Fruit fly (Drosophila melanogaster) whole organism, embryonic: ENCODE measurements around the gene dod.

Experiments
- Atf-2 ChIP-seq: fragments of 200-800 bp; sonication (Bioruptor generic); optimal IDR thresholded peaks from 2 replicates; lab custom pipeline; 2016; ENCODE audit warnings: missing biosample characterization, missing genetic modification characterization
- Blimp-1 ChIP-seq: fragments of 200-800 bp; sonication (Bioruptor generic); optimal IDR thresholded peaks from 3 replicates; lab custom pipeline; 2018; ENCODE audit warnings: missing biosample characterization, missing genetic modification characterization, mild to moderate bottlenecking, moderate library complexity, missing genetic modification reagents
- CG10431 ChIP-seq: fragments of 200-800 bp; sonication (Bioruptor generic); optimal IDR thresholded peaks from 3 replicates; lab custom pipeline; 2018; ENCODE audit warnings: missing biosample characterization, mild to moderate bottlenecking, missing genetic modification characterization
- CG11247 ChIP-seq: fragments of 200-800 bp; sonication (Bioruptor generic); IDR thresholded peaks from 2 replicates; pipeline ENCODE4 v1.3.6; 2022; ENCODE audit warnings: missing biosample characterization, missing genetic modification characterization
- CG12744 ChIP-seq: fragments of 200-800 bp; sonication (Bioruptor generic); optimal IDR thresholded peaks from 2 replicates; lab custom pipeline; 2016; ENCODE audit warnings: missing biosample characterization, missing genetic modification characterization
- CG13624 ChIP-seq: fragments of 200-800 bp; sonication (Bioruptor generic); optimal IDR thresholded peaks from 2 replicates; lab custom pipeline; 2016; ENCODE audit warnings: missing biosample characterization, missing genetic modification characterization
- CG14710 ChIP-seq: fragments of 200-800 bp; sonication (Bioruptor generic); optimal IDR thresholded peaks from 3 replicates; lab custom pipeline; 2019; ENCODE audit warnings: missing biosample characterization, mild to moderate bottlenecking, missing genetic modification characterization, moderate library complexity
- CG15073 ChIP-seq: fragments of 200-800 bp; sonication (Bioruptor generic); optimal IDR thresholded peaks from 2 replicates; lab custom pipeline; 2016; ENCODE audit warnings: missing biosample characterization, missing genetic modification characterization
- CG16863 ChIP-seq: fragments of 200-800 bp; sonication (Bioruptor generic); optimal IDR thresholded peaks from 3 replicates; lab custom pipeline; 2016; ENCODE audit warnings: missing biosample characterization, missing genetic modification characterization
- CG18599 ChIP-seq: fragments of 200-800 bp; sonication (Bioruptor generic); optimal IDR thresholded peaks from 3 replicates; lab custom pipeline; 2017; ENCODE audit warnings: missing biosample characterization, missing genetic modification characterization, mild to moderate bottlenecking, moderate library complexity, missing genetic modification reagents
- CG2199 ChIP-seq: fragments of 200-800 bp; sonication (Bioruptor generic); IDR thresholded peaks from 3 replicates; pipeline ENCODE4 v1.3.6; 2022; ENCODE audit warnings: missing biosample characterization, missing genetic modification characterization
- CG3281 ChIP-seq: fragments of 200-800 bp; sonication (Bioruptor generic); optimal IDR thresholded peaks from 3 replicates; lab custom pipeline; 2017; ENCODE audit warnings: missing biosample characterization, mild to moderate bottlenecking, missing genetic modification characterization
- CG33557 ChIP-seq: fragments of 200-800 bp; sonication (Bioruptor generic); optimal IDR thresholded peaks from 2 replicates; lab custom pipeline; 2019; ENCODE audit warnings: missing biosample characterization, mild to moderate bottlenecking, missing genetic modification characterization, moderate library complexity
- CG3838 ChIP-seq: fragments of 200-800 bp; sonication (Bioruptor generic); optimal IDR thresholded peaks from 3 replicates; lab custom pipeline; 2016; ENCODE audit warnings: missing biosample characterization, missing genetic modification characterization
- CG42726 ChIP-seq: fragments of 200-800 bp; sonication (Bioruptor generic); IDR thresholded peaks from 2 replicates; pipeline ENCODE4 v1.3.6; 2022; ENCODE audit warnings: missing biosample characterization, missing genetic modification characterization; ENCODE audit not compliant: partially characterized antibody
- CG6254 ChIP-seq: fragments of 200-800 bp; sonication (Bioruptor generic); optimal IDR thresholded peaks from 3 replicates; lab custom pipeline; 2017; ENCODE audit warnings: mild to moderate bottlenecking, missing biosample characterization, missing genetic modification reagents, missing genetic modification characterization
- CG6654 ChIP-seq: fragments of 200-800 bp; sonication (Bioruptor generic); optimal IDR thresholded peaks from 2 replicates; lab custom pipeline; 2017; ENCODE audit warnings: missing biosample characterization, mild to moderate bottlenecking, missing genetic modification characterization
- CG8359 ChIP-seq: fragments of 200-800 bp; sonication (Bioruptor generic); optimal IDR thresholded peaks from 2 replicates; lab custom pipeline; 2017; ENCODE audit warnings: missing biosample characterization, mild to moderate bottlenecking, missing genetic modification characterization, borderline replicate concordance
- CG9437 ChIP-seq: fragments of 200-800 bp; sonication (Bioruptor generic); optimal IDR thresholded peaks from 2 replicates; lab custom pipeline; 2018; ENCODE audit warnings: missing biosample characterization, mild to moderate bottlenecking, missing genetic modification characterization
- Dbx ChIP-seq: fragments of 200-800 bp; sonication (Bioruptor generic); IDR thresholded peaks from 3 replicates; pipeline ENCODE4 v1.3.6; 2022; ENCODE audit warnings: missing biosample characterization, missing genetic modification characterization
- HLHmδ ChIP-seq: fragments of 200-800 bp; sonication (Bioruptor generic); optimal IDR thresholded peaks from 2 replicates; lab custom pipeline; 2018; ENCODE audit warnings: missing biosample characterization, mild to moderate bottlenecking, missing genetic modification characterization, moderate library complexity
- HmgZ ChIP-seq: fragments of 200-800 bp; sonication (Bioruptor generic); optimal IDR thresholded peaks from 2 replicates; lab custom pipeline; 2018; ENCODE audit warnings: missing biosample characterization, mild to moderate bottlenecking, missing genetic modification characterization
- Nf-YA ChIP-seq: fragments of 200-800 bp; sonication (Bioruptor generic); IDR thresholded peaks from 2 replicates; pipeline ENCODE4 v1.3.6; 2022; ENCODE audit warnings: missing biosample characterization, missing genetic modification characterization
- Opbp ChIP-seq: fragments of 200-800 bp; sonication (Bioruptor generic); IDR thresholded peaks from 3 replicates; pipeline ENCODE4 v1.3.6; 2022; ENCODE audit warnings: missing biosample characterization, missing genetic modification characterization; ENCODE audit not compliant: partially characterized antibody
- Rfx ChIP-seq: fragments of 200-800 bp; sonication (Bioruptor generic); IDR thresholded peaks from 2 replicates; pipeline ENCODE4 v1.3.6; 2022; ENCODE audit warnings: missing biosample characterization, missing genetic modification characterization
- Sox102F ChIP-seq: fragments of 200-800 bp; sonication (Bioruptor generic); optimal IDR thresholded peaks from 2 replicates; lab custom pipeline; 2018; ENCODE audit warnings: missing biosample characterization, mild to moderate bottlenecking, missing genetic modification characterization, moderate library complexity
- Sry-β ChIP-seq: fragments of 200-800 bp; sonication (Bioruptor generic); optimal IDR thresholded peaks from 2 replicates; lab custom pipeline; 2018; ENCODE audit warnings: missing biosample characterization, mild to moderate bottlenecking, missing genetic modification characterization, moderate library complexity
- Stat92E ChIP-seq, 3 experiments: fragments of >200 bp in 2 of 3; fragments of 200-800 bp in 1 of 3; sonication (Bioruptor generic) in 1 of 3; optimal IDR thresholded peaks; 2 replicates each; lab custom pipeline; 2017 to 2019; ENCODE audit warnings: missing biosample characterization in 3 of 3, missing genetic modification characterization in 3 of 3, mild to moderate bottlenecking in 1 of 3, moderate library complexity in 1 of 3
- az2 ChIP-seq: fragments of 200-800 bp; sonication (Bioruptor generic); optimal IDR thresholded peaks from 3 replicates; lab custom pipeline; 2016; ENCODE audit warnings: missing biosample characterization, missing genetic modification characterization
- chinmo ChIP-seq: fragments of 200-800 bp; sonication (Bioruptor generic); IDR thresholded peaks from 4 replicates; pipeline ENCODE4 v1.3.6; 2022; ENCODE audit warnings: missing biosample characterization, missing genetic modification characterization; ENCODE audit not compliant: partially characterized antibody
- croc ChIP-seq: fragments of 200-800 bp; sonication (Bioruptor generic); conservative IDR thresholded peaks from 3 replicates; pipeline ENCODE4 v1.3.6; 2022; ENCODE audit warnings: missing biosample characterization, missing genetic modification characterization
- dysf ChIP-seq: fragments of 200-800 bp; sonication (Bioruptor generic); IDR thresholded peaks from 3 replicates; pipeline ENCODE4 v1.3.6; 2022; ENCODE audit warnings: missing biosample characterization, missing genetic modification characterization
- fru ChIP-seq: fragments of >200 bp; optimal IDR thresholded peaks from 2 replicates; lab custom pipeline; 2017
- ftz-f1 ChIP-seq: fragments of 200-800 bp; sonication (Bioruptor generic); optimal IDR thresholded peaks from 2 replicates; lab custom pipeline; 2016; ENCODE audit warnings: missing biosample characterization, missing genetic modification characterization
- gce ChIP-seq: fragments of 200-800 bp; sonication (Bioruptor generic); IDR thresholded peaks from 3 replicates; pipeline ENCODE4 v1.3.6; 2022; ENCODE audit warnings: missing biosample characterization, missing genetic modification characterization
- grau ChIP-seq: fragments of 200-800 bp; optimal IDR thresholded peaks from 3 replicates; lab custom pipeline; 2019; ENCODE audit warnings: missing biosample characterization, mild to moderate bottlenecking, missing genetic modification characterization, moderate library complexity
- grn ChIP-seq: fragments of 200-800 bp; sonication (Bioruptor generic); optimal IDR thresholded peaks from 3 replicates; lab custom pipeline; 2017; ENCODE audit warnings: missing biosample characterization, missing genetic modification characterization
- gro ChIP-seq: fragments of 200-800 bp; sonication (Bioruptor generic); optimal IDR thresholded peaks from 2 replicates; lab custom pipeline; 2016; ENCODE audit warnings: missing biosample characterization, missing genetic modification characterization
- ham ChIP-seq: fragments of 200-800 bp; sonication (Bioruptor generic); IDR thresholded peaks from 2 replicates; pipeline ENCODE4 v1.3.6; 2022; ENCODE audit warnings: missing biosample characterization, missing genetic modification characterization
- jumu ChIP-seq: fragments of 200-800 bp; sonication (Bioruptor generic); optimal IDR thresholded peaks from 3 replicates; lab custom pipeline; 2016; ENCODE audit warnings: missing biosample characterization, missing genetic modification characterization
- klu ChIP-seq: fragments of 200-800 bp; sonication (Bioruptor generic); IDR thresholded peaks from 2 replicates; pipeline ENCODE4 v1.3.6; 2022; ENCODE audit warnings: missing biosample characterization, missing genetic modification characterization
- mam ChIP-seq: fragments of 200-800 bp; sonication (Bioruptor generic); optimal IDR thresholded peaks from 3 replicates; lab custom pipeline; 2016; ENCODE audit warnings: missing biosample characterization, missing genetic modification characterization
- org-1 ChIP-seq: fragments of 200-800 bp; sonication (Bioruptor generic); optimal IDR thresholded peaks from 2 replicates; lab custom pipeline; 2017; ENCODE audit warnings: missing biosample characterization, missing genetic modification characterization
- psq ChIP-seq: fragments of 200-800 bp; sonication (Bioruptor generic); optimal IDR thresholded peaks from 2 replicates; lab custom pipeline; 2017; ENCODE audit warnings: missing biosample characterization, missing genetic modification characterization
- schlank ChIP-seq: fragments of 200-800 bp; sonication (Bioruptor generic); optimal IDR thresholded peaks from 2 replicates; lab custom pipeline; 2018; ENCODE audit warnings: missing biosample characterization, mild to moderate bottlenecking, missing genetic modification characterization
- scrt ChIP-seq: fragments of 200-800 bp; sonication (Bioruptor generic); optimal IDR thresholded peaks from 2 replicates; lab custom pipeline; 2018; ENCODE audit warnings: missing biosample characterization, mild to moderate bottlenecking, missing genetic modification characterization, moderate library complexity
- sens ChIP-seq: fragments of 200-800 bp; sonication (Bioruptor generic); peaks from one replicate; lab custom pipeline; 2016; ENCODE audit warnings: missing biosample characterization, missing genetic modification characterization
- shn ChIP-seq: fragments of 200-800 bp; sonication (Bioruptor generic); optimal IDR thresholded peaks from 3 replicates; lab custom pipeline; 2016; ENCODE audit warnings: missing biosample characterization, missing genetic modification characterization
- stwl ChIP-seq: fragments of 200-800 bp; sonication (Bioruptor generic); optimal IDR thresholded peaks from 3 replicates; lab custom pipeline; 2018; ENCODE audit warnings: missing biosample characterization, mild to moderate bottlenecking, missing genetic modification characterization, moderate library complexity

dod gene

dm6 chrX:21306485-21307142 lies 38.5 kb upstream of the dod start, which contains the start of gene Abca3 (continued):
- TF ChIP-seq jumu, result peak; percentile 23
- no peak for TF ChIP-seq CG6654 (GFP tag; lab: Kevin White, UChicago)
- TF ChIP-seq CG2199, result no peak
- no peak for TF ChIP-seq psq
- no peak for TF ChIP-seq chinmo (GFP tag; lab: Robert Waterston, UW)
- no peak for TF ChIP-seq CG15073 (GFP tag; lab: Kevin White, UChicago)
- TF ChIP-seq croc, result peak; percentile 44; the same call in 2 of the 3 replicates
- TF ChIP-seq ftz-f1 (GFP tag; lab: Kevin White, UChicago), result peak; percentile 55
- TF ChIP-seq org-1, result peak; percentile 12
- TF ChIP-seq Rfx (GFP tag; lab: Robert Waterston, UW), result peak; percentile 82
- TF ChIP-seq CG10431 (GFP tag; lab: Kevin White, UChicago), result peak; percentile 41
- TF ChIP-seq dysf (GFP tag; lab: Robert Waterston, UW), result peak; percentile 74; the same call in 2 of the 3 replicates
- peak; percentile 55 for TF ChIP-seq CG33557 (GFP tag; lab: Kevin White, UChicago)
- peak; percentile 55 for TF ChIP-seq HmgZ (tag; lab: Kevin White, UChicago)
- peak in 1 of 3 experiments; percentile 24 for TF ChIP-seq Stat92E (GFP tag; optimal IDR thresholded peaks at IDR 0.05; lab: Kevin White, UChicago)
- peak; percentile 97 for TF ChIP-seq Sry-β
- TF ChIP-seq gro (GFP tag; lab: Kevin White, UChicago), result peak; percentile 57
- peak; percentile 40; the same call in 1 of the 2 replicates for TF ChIP-seq CG11247 (GFP tag; lab: Robert Waterston, UW)
- TF ChIP-seq HLHmδ (GFP tag; lab: Kevin White, UChicago), result no peak
- peak; percentile 81 for TF ChIP-seq grn (GFP tag; lab: Kevin White, UChicago)
- 0 out of 3 replicates have a peak, but pooled peaks have one; percentile 26 for TF ChIP-seq Opbp (GFP tag; lab: Robert Waterston, UW)
- TF ChIP-seq stwl, result peak; percentile 30
- peak; percentile 68 for TF ChIP-seq mam
- TF ChIP-seq schlank (tag; lab: Kevin White, UChicago), result peak; percentile 42
- peak; percentile 80 for TF ChIP-seq grau (tag; lab: Kevin White, UChicago)
- TF ChIP-seq Sox102F, result peak; percentile 14
- no peak for TF ChIP-seq gce (GFP tag; lab: Robert Waterston, UW)
- peak; percentile 78 for TF ChIP-seq CG3281 (GFP tag; lab: Kevin White, UChicago)
- no peak; the same call in 1 of the 2 replicates for TF ChIP-seq klu (GFP tag; lab: Robert Waterston, UW)
- TF ChIP-seq CG12744 (GFP tag; lab: Kevin White, UChicago), result peak; percentile 30
- peak; percentile 93 for TF ChIP-seq sens (GFP tag; lab: Kevin White, UChicago)
- TF ChIP-seq CG9437 (GFP tag; lab: Kevin White, UChicago), result peak; percentile 43
- TF ChIP-seq CG8359 (GFP tag; lab: Kevin White, UChicago), result no peak
- TF ChIP-seq scrt (GFP tag; lab: Kevin White, UChicago), result peak; percentile 66
- peak; percentile 40 for TF ChIP-seq CG3838
- peak; percentile 2 for TF ChIP-seq CG6254 (GFP tag; lab: Kevin White, UChicago)
- peak; percentile 58 for TF ChIP-seq CG13624 (GFP tag; lab: Kevin White, UChicago)
- peak; percentile 63 for TF ChIP-seq shn (GFP tag; lab: Kevin White, UChicago)
- TF ChIP-seq Blimp-1 (GFP tag; lab: Kevin White, UChicago), result peak; percentile 91
- peak; percentile 55 for TF ChIP-seq CG14710 (tag; lab: Kevin White, UChicago)
- no peak for TF ChIP-seq ham
- no peak; the same call in 2 of the 3 replicates for TF ChIP-seq Dbx (GFP tag; lab: Robert Waterston, UW)
- TF ChIP-seq Nf-YA (GFP tag; lab: Robert Waterston, UW), result no peak
- peak; percentile 16 for TF ChIP-seq Atf-2 (GFP tag; lab: Kevin White, UChicago)
- TF ChIP-seq fru (lab: Kevin White, UChicago), result no peak
- peak; percentile 84 for TF ChIP-seq CG18599 (GFP tag; lab: Kevin White, UChicago)
- peak; percentile 29 for TF ChIP-seq CG16863 (GFP tag; lab: Kevin White, UChicago)
- peak; percentile 40 for TF ChIP-seq az2 (GFP tag; lab: Kevin White, UChicago)
- TF ChIP-seq CG42726, result no peak
